Worm (Caenorhabditis elegans): ENCODE measurements around the gene C43F9.7.

ce11 chrIV:10612281-10612680 is 18.8 kb upstream of the C43F9.7 start:
- TF ChIP-seq fos-1 (tag; optimal IDR thresholded peaks at IDR 0.05), result no peak
- no peak for TF ChIP-seq madf-5 (GFP tag; IDR thresholded peaks at IDR 0.05)
- no peak for TF ChIP-seq egl-27 (tag; optimal IDR thresholded peaks at IDR 0.05)
- TF ChIP-seq snpc-4 (tag; optimal IDR thresholded peaks at IDR 0.05), result no peak
- TF ChIP-seq mep-1 (tag; optimal IDR thresholded peaks at IDR 0.05), result no peak
- no peak for TF ChIP-seq ZK546.5 (tag; optimal IDR thresholded peaks at IDR 0.05)
- TF ChIP-seq skn-1 (tag; optimal IDR thresholded peaks at IDR 0.05), result no peak
- TF ChIP-seq ces-1 (GFP tag; optimal IDR thresholded peaks at IDR 0.05), result no peak
- TF ChIP-seq duxl-1 (tag; optimal IDR thresholded peaks at IDR 0.05; ENCODE audit: poor library complexity), result no peak
- no peak for TF ChIP-seq nhr-77 (tag; optimal IDR thresholded peaks at IDR 0.05)
- TF ChIP-seq unc-39 (tag; optimal IDR thresholded peaks at IDR 0.05), result no peak
- TF ChIP-seq dpl-1 (GFP tag; optimal IDR thresholded peaks at IDR 0.05), result no peak
- TF ChIP-seq dmd-6 (GFP tag; IDR thresholded peaks at IDR 0.05), result no peak
- TF ChIP-seq lim-7 (GFP tag; IDR thresholded peaks at IDR 0.05), result no peak
